Fruit fly (Drosophila melanogaster) whole organism, embryonic: ENCODE data around the gene CG31928.

Experiments
- CG10462 ChIP-seq: fragments of 200-800 bp; sonication (Bioruptor generic); optimal IDR thresholded peaks from 2 replicates; lab custom pipeline; 2016; ENCODE audit warnings: missing biosample characterization, missing genetic modification characterization
- CG10959 ChIP-seq: fragments of 200-800 bp; sonication (Bioruptor generic); IDR thresholded peaks from 2 replicates; pipeline ENCODE4 v1.3.6; 2022; ENCODE audit warnings: missing biosample characterization, missing genetic modification characterization
- CG11504 ChIP-seq: fragments of 200-800 bp; sonication (Bioruptor generic); optimal IDR thresholded peaks from 3 replicates; lab custom pipeline; 2019; ENCODE audit warnings: missing biosample characterization, mild to moderate bottlenecking, missing genetic modification characterization, moderate library complexity
- CG11695 ChIP-seq: fragments of 200-800 bp; sonication (Bioruptor generic); IDR thresholded peaks from 3 replicates; pipeline ENCODE4 v1.3.6; 2022; ENCODE audit warnings: missing biosample characterization, missing genetic modification characterization
- CG12155 ChIP-seq: fragments of 200-800 bp; sonication (Bioruptor generic); optimal IDR thresholded peaks from 3 replicates; lab custom pipeline; 2016; ENCODE audit warnings: missing biosample characterization, missing genetic modification characterization
- CG12219 ChIP-seq: fragments of 200-800 bp; sonication (Bioruptor generic); optimal IDR thresholded peaks from 3 replicates; lab custom pipeline; 2018; ENCODE audit warnings: missing biosample characterization, mild to moderate bottlenecking, missing genetic modification characterization
- CG12391 ChIP-seq: fragments of 200-800 bp; sonication (Bioruptor generic); optimal IDR thresholded peaks from 3 replicates; lab custom pipeline; 2018; ENCODE audit warnings: missing biosample characterization, mild to moderate bottlenecking, missing genetic modification characterization, moderate library complexity
- CG13287 ChIP-seq: fragments of 200-800 bp; sonication (Bioruptor generic); IDR thresholded peaks from 2 replicates; pipeline ENCODE4 v1.3.6; 2022; ENCODE audit warnings: missing biosample characterization, missing genetic modification characterization; ENCODE audit not compliant: partially characterized antibody
- CG14050 ChIP-seq: fragments of 200-800 bp; sonication (Bioruptor generic); IDR thresholded peaks from 3 replicates; pipeline ENCODE4 v1.3.6; 2022; ENCODE audit warnings: missing biosample characterization, missing genetic modification characterization
- CG16779 ChIP-seq: fragments of 200-800 bp; sonication (Bioruptor generic); IDR thresholded peaks from 2 replicates; pipeline ENCODE4 v1.3.6; 2022; ENCODE audit warnings: missing biosample characterization, missing genetic modification characterization
- CG17186 ChIP-seq: fragments of 200-800 bp; sonication (Bioruptor generic); optimal IDR thresholded peaks from 3 replicates; lab custom pipeline; 2017; ENCODE audit warnings: missing biosample characterization, missing genetic modification reagents, missing genetic modification characterization
- CG2129 ChIP-seq: fragments of 200-800 bp; sonication (Bioruptor generic); IDR thresholded peaks from 2 replicates; pipeline ENCODE4 v1.3.6; 2022; ENCODE audit warnings: missing biosample characterization, missing genetic modification characterization; ENCODE audit not compliant: partially characterized antibody
- CG31365 ChIP-seq: fragments of 200-800 bp; sonication (Bioruptor generic); optimal IDR thresholded peaks from 2 replicates; lab custom pipeline; 2018; ENCODE audit warnings: missing biosample characterization, mild to moderate bottlenecking, missing genetic modification characterization
- CG32767 ChIP-seq: fragments of 200-800 bp; sonication (Bioruptor generic); IDR thresholded peaks from 2 replicates; pipeline ENCODE4 v1.3.6; 2022; ENCODE audit warnings: missing biosample characterization, missing genetic modification characterization
- CG34224 ChIP-seq: fragments of 200-800 bp; sonication (Bioruptor generic); IDR thresholded peaks from 3 replicates; pipeline ENCODE4 v1.3.6; 2022; ENCODE audit warnings: missing biosample characterization, missing genetic modification characterization; ENCODE audit not compliant: partially characterized antibody
- CG34422 ChIP-seq: fragments of 200-800 bp; sonication (Bioruptor generic); IDR thresholded peaks from 3 replicates; pipeline ENCODE4 v1.3.6; 2022; ENCODE audit warnings: missing biosample characterization, missing genetic modification characterization
- CG5180 ChIP-seq: fragments of 200-800 bp; sonication (Bioruptor generic); optimal IDR thresholded peaks from 3 replicates; lab custom pipeline; 2017; ENCODE audit warnings: missing biosample characterization, missing genetic modification characterization, mild to moderate bottlenecking, moderate library complexity, missing genetic modification reagents
- CG7372 ChIP-seq: fragments of 200-800 bp; sonication (Bioruptor generic); IDR thresholded peaks from 2 replicates; pipeline ENCODE4 v1.3.6; 2022; ENCODE audit warnings: missing biosample characterization, missing genetic modification characterization
- CG7839 ChIP-seq: fragments of 200-800 bp; sonication (Bioruptor generic); optimal IDR thresholded peaks from 3 replicates; lab custom pipeline; 2018; ENCODE audit warnings: missing biosample characterization, mild to moderate bottlenecking, missing genetic modification characterization, moderate library complexity
- CG8388 ChIP-seq: fragments of 200-800 bp; sonication (Bioruptor generic); optimal IDR thresholded peaks from 2 replicates; lab custom pipeline; 2019; ENCODE audit warnings: missing biosample characterization, mild to moderate bottlenecking, missing genetic modification characterization, moderate library complexity
- D ChIP-seq, 2 experiments: fragments of 200-800 bp in 1 of 2; fragments of >200 bp in 1 of 2; sonication (Bioruptor generic) in 1 of 2; optimal IDR thresholded peaks; 2 replicates in 1 of 2; 3 replicates in 1 of 2; lab custom pipeline; 2017; ENCODE audit warnings: mild to moderate bottlenecking in 1 of 2, missing biosample characterization in 1 of 2, missing genetic modification characterization in 1 of 2, missing genetic modification reagents in 1 of 2
- D19A ChIP-seq: fragments of 200-800 bp; optimal IDR thresholded peaks from 3 replicates; lab custom pipeline; 2019; ENCODE audit warnings: missing biosample characterization, mild to moderate bottlenecking, missing genetic modification characterization, moderate library complexity
- Dad ChIP-seq: fragments of 200-800 bp; sonication (Bioruptor generic); optimal IDR thresholded peaks from 3 replicates; lab custom pipeline; 2016; ENCODE audit warnings: missing biosample characterization, missing genetic modification characterization
- Dfd ChIP-seq, 2 experiments: fragments of >200 bp; optimal IDR thresholded peaks; 2 replicates each; lab custom pipeline; 2017; ENCODE audit warnings: missing biosample characterization in 2 of 2, missing genetic modification characterization in 2 of 2
- E2f2 ChIP-seq: fragments of 200-800 bp; sonication (Bioruptor generic); IDR thresholded peaks from 2 replicates; pipeline ENCODE4 v1.3.6; 2022; ENCODE audit warnings: missing biosample characterization, missing genetic modification characterization
- Ets65A ChIP-seq: fragments of 200-800 bp; sonication (Bioruptor generic); peaks from one replicate; lab custom pipeline; 2016; ENCODE audit warnings: missing biosample characterization, missing genetic modification characterization
- Hand ChIP-seq: fragments of 200-800 bp; sonication (Bioruptor generic); optimal IDR thresholded peaks from 2 replicates; lab custom pipeline; 2017; ENCODE audit warnings: mild to moderate bottlenecking, missing biosample characterization, missing genetic modification reagents, missing genetic modification characterization
- Hey ChIP-seq: fragments of 200-800 bp; sonication (Bioruptor generic); optimal IDR thresholded peaks from 3 replicates; lab custom pipeline; 2018; ENCODE audit warnings: missing biosample characterization, mild to moderate bottlenecking, missing genetic modification characterization
- Meics ChIP-seq: fragments of 200-800 bp; sonication (Bioruptor generic); optimal IDR thresholded peaks from 2 replicates; lab custom pipeline; 2017; ENCODE audit warnings: missing biosample characterization, mild to moderate bottlenecking, missing genetic modification characterization
- NFAT ChIP-seq: fragments of 200-800 bp; sonication (Bioruptor generic); IDR thresholded peaks from 2 replicates; pipeline ENCODE4 v1.3.6; 2022; ENCODE audit warnings: missing biosample characterization, missing genetic modification characterization
- Optix ChIP-seq: fragments of 200-800 bp; sonication (Bioruptor generic); IDR thresholded peaks from 3 replicates; pipeline ENCODE4 v1.3.6; 2022; ENCODE audit warnings: missing biosample characterization, missing genetic modification characterization
- TFAM ChIP-seq: fragments of 200-800 bp; sonication (Bioruptor generic); optimal IDR thresholded peaks from 2 replicates; lab custom pipeline; 2017; ENCODE audit warnings: missing biosample characterization, missing genetic modification characterization, inconsistent platforms
- al ChIP-seq: fragments of 200-800 bp; sonication (Bioruptor generic); IDR thresholded peaks from 2 replicates; pipeline ENCODE4 v1.3.6; 2022; ENCODE audit warnings: missing biosample characterization, missing genetic modification characterization
- ap ChIP-seq: fragments of 200-800 bp; sonication (Bioruptor generic); IDR thresholded peaks from 2 replicates; pipeline ENCODE4 v1.3.6; 2022; ENCODE audit warnings: missing biosample characterization, missing genetic modification characterization
- bcd ChIP-seq: fragments of 200-800 bp; sonication (Bioruptor generic); optimal IDR thresholded peaks from 2 replicates; lab custom pipeline; 2017; ENCODE audit warnings: missing biosample characterization, mild to moderate bottlenecking, missing genetic modification characterization
- da ChIP-seq: fragments of 200-800 bp; sonication (Bioruptor generic); optimal IDR thresholded peaks from 2 replicates; lab custom pipeline; 2016; ENCODE audit warnings: missing biosample characterization, missing genetic modification characterization
- disco-r ChIP-seq: fragments of 200-800 bp; sonication (Bioruptor generic); optimal IDR thresholded peaks from 2 replicates; lab custom pipeline; 2016; ENCODE audit warnings: missing biosample characterization, missing genetic modification characterization
- eyg ChIP-seq: fragments of 200-800 bp; sonication (Bioruptor generic); optimal IDR thresholded peaks from 3 replicates; lab custom pipeline; 2016; ENCODE audit warnings: missing biosample characterization, missing genetic modification characterization
- klu ChIP-seq: fragments of 200-800 bp; sonication (Bioruptor generic); IDR thresholded peaks from 2 replicates; pipeline ENCODE4 v1.3.6; 2022; ENCODE audit warnings: missing biosample characterization, missing genetic modification characterization
- lab ChIP-seq: fragments of 200-800 bp; sonication (Bioruptor generic); optimal IDR thresholded peaks from 3 replicates; lab custom pipeline; 2017; ENCODE audit warnings: missing biosample characterization, missing genetic modification characterization, mild to moderate bottlenecking, moderate library complexity, missing genetic modification reagents
- maf-S ChIP-seq: fragments of 200-800 bp; sonication (Bioruptor generic); optimal IDR thresholded peaks from 2 replicates; lab custom pipeline; 2016; ENCODE audit warnings: missing biosample characterization, missing genetic modification characterization
- mirr ChIP-seq: fragments of 200-800 bp; sonication (Bioruptor generic); optimal IDR thresholded peaks from 3 replicates; lab custom pipeline; 2018; ENCODE audit warnings: missing biosample characterization, mild to moderate bottlenecking, missing genetic modification characterization
- pzg ChIP-seq: fragments of 200-800 bp; sonication (Bioruptor generic); optimal IDR thresholded peaks from 3 replicates; lab custom pipeline; 2018; ENCODE audit warnings: missing biosample characterization, mild to moderate bottlenecking, missing genetic modification characterization, moderate library complexity
- schlank ChIP-seq: fragments of 200-800 bp; sonication (Bioruptor generic); optimal IDR thresholded peaks from 2 replicates; lab custom pipeline; 2018; ENCODE audit warnings: missing biosample characterization, mild to moderate bottlenecking, missing genetic modification characterization
- stwl ChIP-seq: fragments of 200-800 bp; sonication (Bioruptor generic); optimal IDR thresholded peaks from 3 replicates; lab custom pipeline; 2018; ENCODE audit warnings: missing biosample characterization, mild to moderate bottlenecking, missing genetic modification characterization, moderate library complexity
- zf30C ChIP-seq: fragments of 200-800 bp; sonication (Bioruptor generic); optimal IDR thresholded peaks from 3 replicates; lab custom pipeline; 2018; ENCODE audit warnings: missing biosample characterization, mild to moderate bottlenecking, missing genetic modification characterization

Gene CG31928

dm6 chr2L:1498966-1499554 lies 7.0 kb downstream of the CG31928 start:
- TF ChIP-seq lab (GFP tag; lab: Kevin White, UChicago) (no peak), Meics (GFP tag; lab: Kevin White, UChicago) (no peak), NFAT (no peak), CG8388 (no peak), CG11504 (tag; lab: Kevin White, UChicago) (peak; percentile 74), zf30C (GFP tag; lab: Kevin White, UChicago) (no peak), disco-r (GFP tag; lab: Kevin White, UChicago) (no peak), Dfd (GFP tag; optimal IDR thresholded peaks at IDR 0.05; lab: Kevin White, UChicago) (peak in 1 of 2 experiments; percentile 74)

- TF ChIP-seq Ets65A, result peak; percentile 10
- no peak for TF ChIP-seq CG12219
- no peak for TF ChIP-seq CG12391 (tag; lab: Kevin White, UChicago)
- TF ChIP-seq stwl (tag; lab: Kevin White, UChicago), result peak; percentile 85
Observed at dm6 chr2L:1500312-1500711, 8.2 kb downstream of the CG31928 start, which contains the start of gene CG18131. Gene CG18131, minus strand, starts transcription at chr2L:1500608.

- peak; percentile 24; the same call in 1 of the 2 replicates for TF ChIP-seq CG13287 (GFP tag; lab: Robert Waterston, UW)
- peak; percentile 50; the same call in 1 of the 3 replicates for TF ChIP-seq CG34422 (GFP tag; lab: Robert Waterston, UW)
- no peak for TF ChIP-seq schlank (tag; lab: Kevin White, UChicago)
- no peak for TF ChIP-seq Hand (GFP tag; lab: Kevin White, UChicago)
- no peak for TF ChIP-seq CG10462 (GFP tag; lab: Kevin White, UChicago)
- TF ChIP-seq CG2129 (GFP tag; lab: Robert Waterston, UW), result no peak
- TF ChIP-seq TFAM (GFP tag; lab: Kevin White, UChicago), result no peak
- TF ChIP-seq mirr (GFP tag; lab: Kevin White, UChicago), result no peak
- peak; percentile 23 for TF ChIP-seq pzg (GFP tag; lab: Kevin White, UChicago)
- no peak for TF ChIP-seq CG7839 (tag; lab: Kevin White, UChicago)
- TF ChIP-seq D (optimal IDR thresholded peaks at IDR 0.05; lab: Kevin White, UChicago), result peak; percentile 24
- no peak for TF ChIP-seq D (GFP tag; optimal IDR thresholded peaks at IDR 0.05; lab: Kevin White, UChicago)
- TF ChIP-seq bcd, result no peak
- 0 out of 3 replicates have a peak, but pooled peaks have one; percentile 14 for TF ChIP-seq CG34224 (GFP tag; lab: Robert Waterston, UW)
- no peak for TF ChIP-seq klu (GFP tag; lab: Robert Waterston, UW)
- peak; percentile 82 for TF ChIP-seq E2f2 (GFP tag; lab: Robert Waterston, UW)
- no peak for TF ChIP-seq Optix (GFP tag; lab: Robert Waterston, UW)
- no peak for TF ChIP-seq CG14050 (GFP tag; lab: Robert Waterston, UW)
- no peak for TF ChIP-seq eyg (GFP tag; lab: Kevin White, UChicago)
- TF ChIP-seq Hey (tag; lab: Kevin White, UChicago), result no peak
- no peak for TF ChIP-seq CG11695 (GFP tag; lab: Robert Waterston, UW)
- no peak for TF ChIP-seq CG10959 (GFP tag; lab: Robert Waterston, UW)
- TF ChIP-seq CG31365, result no peak
- TF ChIP-seq da (GFP tag; lab: Kevin White, UChicago), result no peak
- no peak for TF ChIP-seq D19A
- TF ChIP-seq CG5180, result no peak
- no peak for TF ChIP-seq CG17186 (GFP tag; lab: Kevin White, UChicago)
- no peak for TF ChIP-seq CG16779 (GFP tag; lab: Robert Waterston, UW)
- peak; percentile 47 for TF ChIP-seq stwl (tag; lab: Kevin White, UChicago)
- no peak for TF ChIP-seq ap
- TF ChIP-seq CG12155 (GFP tag; lab: Kevin White, UChicago), result no peak
- TF ChIP-seq CG32767 (GFP tag; lab: Robert Waterston, UW), result no peak
- TF ChIP-seq Dad (GFP tag; lab: Kevin White, UChicago), result no peak
- no peak for TF ChIP-seq CG7372 (GFP tag; lab: Robert Waterston, UW)
- no peak for TF ChIP-seq maf-S (GFP tag; lab: Kevin White, UChicago)
- TF ChIP-seq al (GFP tag; lab: Robert Waterston, UW), result no peak
Observed at dm6 chr2L:1502459-1503101, 10.5 kb downstream of the CG31928 start, which contains the start of gene CG7420. Gene CG7420, minus strand, starts transcription at chr2L:1502904.
